Fruit fly (Drosophila melanogaster) whole organism, embryonic: Measurements from ENCODE around the gene CG3841.

Experiments used
- Bteb2 ChIP-seq: fragments of 200-800 bp; sonication (Bioruptor generic); optimal IDR thresholded peaks from 2 replicates; lab custom pipeline; 2016; ENCODE audit warnings: missing biosample characterization, missing genetic modification characterization
- CG10147 ChIP-seq: fragments of 200-800 bp; sonication (Bioruptor generic); optimal IDR thresholded peaks from 2 replicates; lab custom pipeline; 2019; ENCODE audit warnings: missing biosample characterization, mild to moderate bottlenecking, missing genetic modification characterization, moderate library complexity
- CG11723 ChIP-seq: fragments of 200-800 bp; sonication (Bioruptor generic); optimal IDR thresholded peaks from 2 replicates; lab custom pipeline; 2017; ENCODE audit warnings: missing biosample characterization, mild to moderate bottlenecking, missing genetic modification characterization
- CG12942 ChIP-seq: fragments of 200-800 bp; sonication (Bioruptor generic); optimal IDR thresholded peaks from 3 replicates; lab custom pipeline; 2016; ENCODE audit warnings: missing biosample characterization, missing genetic modification characterization
- CG15073 ChIP-seq: fragments of 200-800 bp; sonication (Bioruptor generic); optimal IDR thresholded peaks from 2 replicates; lab custom pipeline; 2016; ENCODE audit warnings: missing biosample characterization, missing genetic modification characterization
- CG17186 ChIP-seq: fragments of 200-800 bp; sonication (Bioruptor generic); optimal IDR thresholded peaks from 3 replicates; lab custom pipeline; 2017; ENCODE audit warnings: missing biosample characterization, missing genetic modification reagents, missing genetic modification characterization
- CG17802 ChIP-seq: fragments of 200-800 bp; sonication (Bioruptor generic); optimal IDR thresholded peaks from 2 replicates; lab custom pipeline; 2018; ENCODE audit warnings: missing biosample characterization, mild to moderate bottlenecking, missing genetic modification characterization, moderate library complexity
- CG17829 ChIP-seq: fragments of 200-800 bp; optimal IDR thresholded peaks from 2 replicates; lab custom pipeline; 2019; ENCODE audit warnings: missing biosample characterization, mild to moderate bottlenecking, missing genetic modification characterization, moderate library complexity
- CG18262 ChIP-seq: fragments of 200-800 bp; optimal IDR thresholded peaks from 3 replicates; lab custom pipeline; 2019; ENCODE audit warnings: missing biosample characterization, mild to moderate bottlenecking, missing genetic modification characterization, moderate library complexity
- CG30020 ChIP-seq: fragments of 200-800 bp; optimal IDR thresholded peaks from 2 replicates; lab custom pipeline; 2019; ENCODE audit warnings: missing biosample characterization, mild to moderate bottlenecking, missing genetic modification characterization, moderate library complexity
- CG31441 ChIP-seq: fragments of 200-800 bp; sonication (Bioruptor generic); IDR thresholded peaks from 2 replicates; pipeline ENCODE4 v1.3.6; 2022; ENCODE audit warnings: missing biosample characterization, missing genetic modification characterization
- CG34422 ChIP-seq: fragments of 200-800 bp; sonication (Bioruptor generic); IDR thresholded peaks from 3 replicates; pipeline ENCODE4 v1.3.6; 2022; ENCODE audit warnings: missing biosample characterization, missing genetic modification characterization
- CG42726 ChIP-seq: fragments of 200-800 bp; sonication (Bioruptor generic); IDR thresholded peaks from 2 replicates; pipeline ENCODE4 v1.3.6; 2022; ENCODE audit warnings: missing biosample characterization, missing genetic modification characterization; ENCODE audit not compliant: partially characterized antibody
- CG43689 ChIP-seq: fragments of 200-800 bp; sonication (Bioruptor generic); IDR thresholded peaks from 2 replicates; pipeline ENCODE4 v1.3.6; 2022; ENCODE audit warnings: missing biosample characterization, missing genetic modification characterization
- CG7963 ChIP-seq: fragments of 200-800 bp; sonication (Bioruptor generic); IDR thresholded peaks from 3 replicates; pipeline ENCODE4 v1.3.6; 2022; ENCODE audit warnings: missing biosample characterization, missing genetic modification characterization; ENCODE audit not compliant: partially characterized antibody
- CG8388 ChIP-seq: fragments of 200-800 bp; sonication (Bioruptor generic); optimal IDR thresholded peaks from 2 replicates; lab custom pipeline; 2019; ENCODE audit warnings: missing biosample characterization, mild to moderate bottlenecking, missing genetic modification characterization, moderate library complexity
- Camta ChIP-seq: fragments of 200-800 bp; sonication (Bioruptor generic); optimal IDR thresholded peaks from 2 replicates; lab custom pipeline; 2016; ENCODE audit warnings: missing biosample characterization, missing genetic modification characterization
- CkIIα-i1 ChIP-seq: fragments of 200-800 bp; sonication (Bioruptor generic); IDR thresholded peaks from 2 replicates; pipeline ENCODE4 v1.3.6; 2022; ENCODE audit warnings: missing biosample characterization, missing genetic modification characterization
- Dbx ChIP-seq: fragments of 200-800 bp; sonication (Bioruptor generic); IDR thresholded peaks from 3 replicates; pipeline ENCODE4 v1.3.6; 2022; ENCODE audit warnings: missing biosample characterization, missing genetic modification characterization
- Dip3 ChIP-seq: fragments of 200-800 bp; sonication (Bioruptor generic); optimal IDR thresholded peaks from 3 replicates; lab custom pipeline; 2016; ENCODE audit warnings: missing biosample characterization, missing genetic modification characterization
- ERR ChIP-seq: fragments of 200-800 bp; sonication (Bioruptor generic); optimal IDR thresholded peaks from 2 replicates; lab custom pipeline; 2016; ENCODE audit warnings: missing biosample characterization, missing genetic modification characterization
- Gug ChIP-seq: fragments of 200-800 bp; sonication (Bioruptor generic); IDR thresholded peaks from 4 replicates; pipeline ENCODE4 v1.3.6; 2022; ENCODE audit warnings: missing biosample characterization, missing genetic modification characterization
- Hr39 ChIP-seq: fragments of >200 bp; optimal IDR thresholded peaks from 2 replicates; lab custom pipeline; 2017
- Lpt ChIP-seq: fragments of >200 bp; optimal IDR thresholded peaks from 2 replicates; lab custom pipeline; 2018; ENCODE audit warnings: missing biosample characterization, missing genetic modification characterization
- NFAT ChIP-seq: fragments of 200-800 bp; sonication (Bioruptor generic); IDR thresholded peaks from 2 replicates; pipeline ENCODE4 v1.3.6; 2022; ENCODE audit warnings: missing biosample characterization, missing genetic modification characterization
- Rx ChIP-seq: fragments of 200-800 bp; sonication (Bioruptor generic); IDR thresholded peaks from 2 replicates; pipeline ENCODE4 v1.3.6; 2022; ENCODE audit warnings: missing biosample characterization, missing genetic modification characterization
- Xbp1 ChIP-seq: fragments of 200-800 bp; sonication (Bioruptor generic); optimal IDR thresholded peaks from 3 replicates; lab custom pipeline; 2016; ENCODE audit warnings: missing biosample characterization, mild to moderate bottlenecking, missing genetic modification characterization
- Xrp1 ChIP-seq: fragments of 200-800 bp; sonication (Bioruptor generic); IDR thresholded peaks from 2 replicates; pipeline ENCODE4 v1.3.6; 2022; ENCODE audit warnings: missing biosample characterization, missing genetic modification characterization
- al ChIP-seq: fragments of 200-800 bp; sonication (Bioruptor generic); IDR thresholded peaks from 2 replicates; pipeline ENCODE4 v1.3.6; 2022; ENCODE audit warnings: missing biosample characterization, missing genetic modification characterization
- caup ChIP-seq: fragments of 200-800 bp; sonication (Bioruptor generic); optimal IDR thresholded peaks from 3 replicates; lab custom pipeline; 2017; ENCODE audit warnings: missing biosample characterization, mild to moderate bottlenecking, missing genetic modification characterization, moderate library complexity; ENCODE audit not compliant: severe bottlenecking
- ci ChIP-seq: fragments of 200-800 bp; sonication (Bioruptor generic); IDR thresholded peaks from 3 replicates; pipeline ENCODE4 v1.3.6; 2022; ENCODE audit warnings: missing biosample characterization, missing genetic modification characterization
- da ChIP-seq: fragments of 200-800 bp; sonication (Bioruptor generic); optimal IDR thresholded peaks from 2 replicates; lab custom pipeline; 2016; ENCODE audit warnings: missing biosample characterization, missing genetic modification characterization
- dysf ChIP-seq: fragments of 200-800 bp; sonication (Bioruptor generic); IDR thresholded peaks from 3 replicates; pipeline ENCODE4 v1.3.6; 2022; ENCODE audit warnings: missing biosample characterization, missing genetic modification characterization
- emc ChIP-seq: fragments of 200-800 bp; sonication (Bioruptor generic); optimal IDR thresholded peaks from 2 replicates; lab custom pipeline; 2016; ENCODE audit warnings: missing biosample characterization, missing genetic modification characterization
- ems ChIP-seq: fragments of 200-800 bp; sonication (Bioruptor generic); optimal IDR thresholded peaks from 3 replicates; lab custom pipeline; 2016; ENCODE audit warnings: missing biosample characterization, missing genetic modification characterization
- ewg ChIP-seq: fragments of 200-800 bp; sonication (Bioruptor generic); optimal IDR thresholded peaks from 3 replicates; lab custom pipeline; 2017; ENCODE audit warnings: mild to moderate bottlenecking, missing biosample characterization, missing genetic modification reagents, missing genetic modification characterization
- fd102C ChIP-seq: fragments of 200-800 bp; sonication (Bioruptor generic); optimal IDR thresholded peaks from 2 replicates; lab custom pipeline; 2018; ENCODE audit warnings: missing biosample characterization, mild to moderate bottlenecking, missing genetic modification characterization, moderate library complexity
- grau ChIP-seq: fragments of 200-800 bp; optimal IDR thresholded peaks from 3 replicates; lab custom pipeline; 2019; ENCODE audit warnings: missing biosample characterization, mild to moderate bottlenecking, missing genetic modification characterization, moderate library complexity
- luna ChIP-seq: fragments of 200-800 bp; sonication (Bioruptor generic); optimal IDR thresholded peaks from 2 replicates; lab custom pipeline; 2016; ENCODE audit warnings: missing biosample characterization, missing genetic modification characterization
- nerfin-1 ChIP-seq: fragments of 200-800 bp; sonication (Bioruptor generic); optimal IDR thresholded peaks from 3 replicates; lab custom pipeline; 2019; ENCODE audit warnings: missing biosample characterization, mild to moderate bottlenecking, missing genetic modification characterization, moderate library complexity
- pita ChIP-seq: fragments of 200-800 bp; sonication (Bioruptor generic); optimal IDR thresholded peaks from 2 replicates; lab custom pipeline; 2017; ENCODE audit warnings: missing biosample characterization, mild to moderate bottlenecking, missing genetic modification characterization
- psq ChIP-seq: fragments of 200-800 bp; sonication (Bioruptor generic); optimal IDR thresholded peaks from 2 replicates; lab custom pipeline; 2017; ENCODE audit warnings: missing biosample characterization, missing genetic modification characterization
- ranshi ChIP-seq: fragments of 200-800 bp; sonication (Bioruptor generic); IDR thresholded peaks from 2 replicates; pipeline ENCODE4 v1.3.6; 2022; ENCODE audit warnings: missing biosample characterization, missing genetic modification characterization
- rib ChIP-seq: fragments of 200-800 bp; sonication (Bioruptor generic); IDR thresholded peaks from 2 replicates; pipeline ENCODE4 v1.3.6; 2022; ENCODE audit warnings: missing biosample characterization, missing genetic modification characterization
- sens-2 ChIP-seq: fragments of 200-800 bp; sonication (Bioruptor generic); IDR thresholded peaks from 2 replicates; pipeline ENCODE4 v1.3.6; 2022; ENCODE audit warnings: missing biosample characterization, missing genetic modification characterization
- sqz ChIP-seq: fragments of 200-800 bp; sonication (Bioruptor generic); optimal IDR thresholded peaks from 3 replicates; lab custom pipeline; 2018; ENCODE audit warnings: missing biosample characterization, mild to moderate bottlenecking, missing genetic modification characterization
- stwl ChIP-seq: fragments of 200-800 bp; sonication (Bioruptor generic); optimal IDR thresholded peaks from 3 replicates; lab custom pipeline; 2018; ENCODE audit warnings: missing biosample characterization, mild to moderate bottlenecking, missing genetic modification characterization, moderate library complexity
- ttk ChIP-seq: fragments of 200-800 bp; sonication (Bioruptor generic); IDR thresholded peaks from 2 replicates; pipeline ENCODE4 v2.1.2; 2022; ENCODE audit warnings: missing biosample characterization, missing genetic modification characterization
- unpg ChIP-seq: fragments of 200-800 bp; sonication (Bioruptor generic); optimal IDR thresholded peaks from 3 replicates; lab custom pipeline; 2018; ENCODE audit warnings: missing biosample characterization, mild to moderate bottlenecking, missing genetic modification characterization, moderate library complexity
- usp ChIP-seq: fragments of >200 bp; optimal IDR thresholded peaks from 2 replicates; lab custom pipeline; 2017; ENCODE audit warnings: missing biosample characterization, missing genetic modification characterization
- wek ChIP-seq: fragments of 200-800 bp; sonication (Bioruptor generic); optimal IDR thresholded peaks from 3 replicates; lab custom pipeline; 2018; ENCODE audit warnings: missing biosample characterization, mild to moderate bottlenecking, missing genetic modification characterization, moderate library complexity

Gene CG3841

dm6 chr2L:9613006-9613690, 23.9 kb downstream of the CG3841 start, which contains the start of gene Trx2 (continued):
- TF ChIP-seq CG42726 (GFP tag; lab: Robert Waterston, UW) (peak; percentile 61; the same call in 1 of the 2 replicates), Lpt (GFP tag; lab: Kevin White, UChicago) (no peak), nerfin-1 (no peak), NFAT (peak; percentile 63), CG31441 (GFP tag; lab: Robert Waterston, UW) (no peak), wek (GFP tag; lab: Kevin White, UChicago) (no peak), ci (GFP tag; lab: Robert Waterston, UW) (peak; percentile 60; the same call in 2 of the 3 replicates), CG18262 (tag; lab: Kevin White, UChicago) (no peak), stwl (tag; lab: Kevin White, UChicago) (no peak), unpg (GFP tag; lab: Kevin White, UChicago) (peak; percentile 16), ewg (GFP tag; lab: Kevin White, UChicago) (no peak), CG30020 (tag; lab: Kevin White, UChicago) (no peak), sqz (peak; percentile 48), Gug (no peak), pita (GFP tag; lab: Kevin White, UChicago) (peak; percentile 18), fd102C (no peak), Hr39 (lab: Kevin White, UChicago) (no peak), CkIIα-i1 (no peak), caup (GFP tag; lab: Kevin White, UChicago) (peak; percentile 61), Dbx (GFP tag; lab: Robert Waterston, UW) (peak; percentile 55; the same call in 2 of the 3 replicates), CG17802 (tag; lab: Kevin White, UChicago) (no peak), psq (GFP tag; lab: Kevin White, UChicago) (no peak), luna (GFP tag; lab: Kevin White, UChicago) (no peak), CG43689 (GFP tag; lab: Robert Waterston, UW) (no peak), sens-2 (no peak), CG15073 (GFP tag; lab: Kevin White, UChicago) (no peak), dysf (GFP tag; lab: Robert Waterston, UW) (no peak), CG17186 (GFP tag; lab: Kevin White, UChicago) (no peak), al (GFP tag; lab: Robert Waterston, UW) (no peak), Dip3 (GFP tag; lab: Kevin White, UChicago) (no peak), CG7963 (GFP tag; lab: Robert Waterston, UW) (no peak), CG17829 (tag; lab: Kevin White, UChicago) (peak; percentile 84), grau (tag; lab: Kevin White, UChicago) (peak; percentile 3), usp (no peak), ranshi (no peak; the same call in 1 of the 2 replicates), ems (GFP tag; lab: Kevin White, UChicago) (no peak), Xrp1 (no peak), CG8388 (GFP tag; lab: Kevin White, UChicago) (no peak), ttk (GFP tag; lab: Robert Waterston, UW) (no peak), ERR (GFP tag; lab: Kevin White, UChicago) (no peak), emc (no peak), CG11723 (no peak), Bteb2 (GFP tag; lab: Kevin White, UChicago) (no peak), Rx (GFP tag; lab: Robert Waterston, UW) (no peak), CG12942 (GFP tag; lab: Kevin White, UChicago) (no peak), CG34422 (peak; percentile 82; the same call in 1 of the 3 replicates), Xbp1 (GFP tag; lab: Kevin White, UChicago) (no peak), rib (GFP tag; lab: Robert Waterston, UW) (no peak), CG10147 (GFP tag; lab: Kevin White, UChicago) (no peak), Camta (no peak), da (GFP tag; lab: Kevin White, UChicago) (no peak)
